Fruit fly (Drosophila melanogaster): ENCODE results near the gene Sgt.
A peak's percentile ranks its signal among the peaks of the same experiment; 100 is the strongest.

Sgt gene

DNA sequence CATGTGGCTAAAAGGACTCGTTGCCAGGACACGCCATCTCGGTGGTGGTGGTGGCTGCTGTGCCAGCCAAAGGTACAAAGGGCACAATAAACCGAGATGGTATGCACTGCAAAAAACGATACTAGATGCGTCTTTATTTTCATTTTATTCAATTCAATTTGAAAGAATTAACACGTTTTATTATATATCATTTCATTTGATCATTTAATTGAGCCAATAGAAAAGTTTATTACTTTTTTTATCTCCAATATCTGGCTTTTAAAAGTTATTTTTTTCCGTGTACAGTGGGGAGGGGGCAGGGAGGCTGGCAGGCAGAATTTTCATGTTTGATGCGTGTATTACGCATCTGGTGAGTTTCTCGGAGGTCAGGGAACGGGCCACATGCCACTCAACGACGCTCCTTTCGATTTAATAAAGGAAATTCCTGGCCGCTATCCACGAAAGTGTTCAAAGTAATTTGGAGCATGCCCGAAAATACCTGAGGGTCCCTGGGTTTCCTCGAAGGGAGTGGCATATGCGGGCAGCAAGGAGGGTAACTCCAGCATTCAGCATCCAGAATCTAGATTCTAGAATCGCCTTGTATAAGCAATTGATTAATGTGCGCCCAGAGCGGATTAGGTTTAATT lies 42.8 kb downstream of the Sgt start (continued):
- TF ChIP-seq bab2 (GFP tag; optimal IDR thresholded peaks at IDR 0.05), result peak; percentile 80
- peak; percentile 87 for TF ChIP-seq CG11695 (GFP tag; IDR thresholded peaks at IDR 0.05)
- peak; percentile 77 for TF ChIP-seq BtbVII (GFP tag; optimal IDR thresholded peaks at IDR 0.05)
- peak; percentile 87 for TF ChIP-seq Fer3 (tag; optimal IDR thresholded peaks at IDR 0.05)
- peak; percentile 69 for TF ChIP-seq fd64A (GFP tag; optimal IDR thresholded peaks at IDR 0.05)
- no peak for TF ChIP-seq hkb (optimal IDR thresholded peaks at IDR 0.05)
- TF ChIP-seq hkb (GFP tag; IDR thresholded peaks at IDR 0.05), result peak; percentile 89
- TF ChIP-seq CG6683 (GFP tag; optimal IDR thresholded peaks at IDR 0.05), result peak; percentile 85
- TF ChIP-seq Sox100B (GFP tag; optimal IDR thresholded peaks at IDR 0.05), result peak; percentile 85
- no peak for TF ChIP-seq chinmo (GFP tag; IDR thresholded peaks at IDR 0.05; ENCODE audit: partially characterized antibody)
- TF ChIP-seq CG5953 (GFP tag; IDR thresholded peaks at IDR 0.05), result 0 out of 2 replicates have a peak, but pooled peaks have one; percentile 23
- TF ChIP-seq YL-1 (GFP tag; optimal IDR thresholded peaks at IDR 0.05), result no peak
- peak; percentile 19 for TF ChIP-seq CTCF (GFP tag; optimal IDR thresholded peaks at IDR 0.05)
- TF ChIP-seq NC2α (GFP tag; optimal IDR thresholded peaks at IDR 0.05), result peak; percentile 66
- TF ChIP-seq B-H1 (GFP tag; IDR thresholded peaks at IDR 0.05), result peak; percentile 77
- TF ChIP-seq Dll (GFP tag; IDR thresholded peaks at IDR 0.05; ENCODE audit: partially characterized antibody), result no peak
- TF ChIP-seq odd (GFP tag; optimal IDR thresholded peaks at IDR 0.05), result peak; percentile 80
- no peak for TF ChIP-seq CkIIα-i1 (GFP tag; IDR thresholded peaks at IDR 0.05)
- TF ChIP-seq hth (optimal IDR thresholded peaks at IDR 0.05), result no peak
- TF ChIP-seq CG15514 (GFP tag; optimal IDR thresholded peaks at IDR 0.05), result peak; percentile 69
- TF ChIP-seq toy (GFP tag; IDR thresholded peaks at IDR 0.05), result no peak
- TF ChIP-seq CG13894 (tag; optimal IDR thresholded peaks at IDR 0.05), result peak; percentile 85
- 0 out of 2 replicates have a peak, but pooled peaks have one; percentile 33 for TF ChIP-seq crol (GFP tag; IDR thresholded peaks at IDR 0.05)
- peak; percentile 87 for TF ChIP-seq gsb-n (tag; optimal IDR thresholded peaks at IDR 0.05)
- peak; percentile 64 for TF ChIP-seq CG30431 (GFP tag; optimal IDR thresholded peaks at IDR 0.05)
- TF ChIP-seq sc (optimal IDR thresholded peaks at IDR 0.05), result no peak
- TF ChIP-seq sc (GFP tag; optimal IDR thresholded peaks at IDR 0.05), result peak; percentile 77
- peak; percentile 85 for TF ChIP-seq CG17328 (GFP tag; IDR thresholded peaks at IDR 0.05)
- TF ChIP-seq al (GFP tag; IDR thresholded peaks at IDR 0.05), result peak; percentile 47; the same call in 1 of the 2 replicates
- peak; percentile 94 for TF ChIP-seq CG13424 (tag; optimal IDR thresholded peaks at IDR 0.05)
- peak; percentile 81 for TF ChIP-seq CG3281 (GFP tag; optimal IDR thresholded peaks at IDR 0.05)
- TF ChIP-seq CG31224 (GFP tag; IDR thresholded peaks at IDR 0.05), result peak; percentile 57
- TF ChIP-seq exex (tag; optimal IDR thresholded peaks at IDR 0.05), result peak; percentile 67
- TF ChIP-seq ssp (GFP tag; IDR thresholded peaks at IDR 0.05), result peak; percentile 72
- peak; percentile 61 for TF ChIP-seq MTF-1 (GFP tag; optimal IDR thresholded peaks at IDR 0.05; ENCODE audit: borderline replicate concordance)
- TF ChIP-seq scrt (GFP tag; optimal IDR thresholded peaks at IDR 0.05), result peak; percentile 86
- TF ChIP-seq CG14050 (GFP tag; IDR thresholded peaks at IDR 0.05), result peak; percentile 65
- TF ChIP-seq CG10366 (GFP tag; IDR thresholded peaks at IDR 0.05), result peak; percentile 64
- TF ChIP-seq run (tag; optimal IDR thresholded peaks at IDR 0.05), result peak; percentile 74
- peak; percentile 68 for TF ChIP-seq CG30020 (tag; optimal IDR thresholded peaks at IDR 0.05)
- peak; percentile 67 to 86 for TF ChIP-seq chif (GFP tag; optimal IDR thresholded peaks at IDR 0.05)
- no peak for TF ChIP-seq HLHmδ (GFP tag; optimal IDR thresholded peaks at IDR 0.05)
- no peak for TF ChIP-seq lov (optimal IDR thresholded peaks at IDR 0.05)
- TF ChIP-seq lov (GFP tag; IDR thresholded peaks at IDR 0.05), result peak; percentile 85; the same call in 2 of the 3 replicates
- peak; percentile 35 for TF ChIP-seq sima (GFP tag; optimal IDR thresholded peaks at IDR 0.05)
- TF ChIP-seq Deaf1 (tag; optimal IDR thresholded peaks at IDR 0.05), result peak; percentile 68
- TF ChIP-seq CG14860 (GFP tag; IDR thresholded peaks at IDR 0.05; ENCODE audit: partially characterized antibody), result no peak
- TF ChIP-seq CG8281 (tag; optimal IDR thresholded peaks at IDR 0.05), result peak; percentile 70
- TF ChIP-seq Ada2b (GFP tag; IDR thresholded peaks at IDR 0.05), result peak; percentile 86
- TF ChIP-seq z (GFP tag; IDR thresholded peaks at IDR 0.05), result 0 out of 3 replicates have a peak, but pooled peaks have one; percentile 42
- TF ChIP-seq CG3847 (GFP tag; IDR thresholded peaks at IDR 0.05), result peak; percentile 77
